Worm (Caenorhabditis elegans) whole organism, young adult: ENCODE measurements around the gene cogc-2.

Experiments
- C06A6.2 ChIP-seq: fragments of 200-800 bp; sonication (Bioruptor generic); conservative IDR thresholded peaks from 2 replicates; pipeline ENCODE4 v1.3.6; 2022; ENCODE audit warnings: missing genetic modification characterization, missing compliant biosample characterization
- C17E4.6 ChIP-seq: fragments of 200-800 bp; sonication (Bioruptor generic); IDR thresholded peaks from 2 replicates; pipeline ENCODE4 v1.3.6; 2022; ENCODE audit warnings: missing genetic modification reagents, missing genetic modification characterization, missing compliant biosample characterization
- D2030.7 ChIP-seq: fragments of 200-800 bp; sonication (Bioruptor generic); IDR thresholded peaks from 2 replicates; pipeline ENCODE4 v1.3.6; 2022; ENCODE audit warnings: missing genetic modification reagents, missing genetic modification characterization, missing compliant biosample characterization
- F23B12.7 ChIP-seq: sonication (generic microtip); optimal IDR thresholded peaks from 2 replicates; lab custom pipeline; 2017; ENCODE audit warnings: missing genetic modification characterization, mild to moderate bottlenecking, missing compliant biosample characterization, antibody characterized with exemption, moderate library complexity; ENCODE audit not compliant: insufficient read depth
- F33H1.4 ChIP-seq: fragments of 200-800 bp; sonication (Bioruptor generic); IDR thresholded peaks from 2 replicates; pipeline ENCODE4 v1.3.6; 2022; ENCODE audit warnings: missing genetic modification reagents, missing genetic modification characterization, missing compliant biosample characterization
- F39B2.1 ChIP-seq: fragments of 200-800 bp; sonication (Bioruptor generic); IDR thresholded peaks from 2 replicates; pipeline ENCODE4 v1.3.6; 2022; ENCODE audit warnings: missing genetic modification reagents, missing genetic modification characterization, missing compliant biosample characterization
- F52B5.7 ChIP-seq: sonication (generic microtip); optimal IDR thresholded peaks from 2 replicates; lab custom pipeline; 2016; ENCODE audit warnings: mild to moderate bottlenecking, missing genetic modification characterization, missing compliant biosample characterization
- F57C9.4 ChIP-seq: sonication (generic microtip); optimal IDR thresholded peaks from 2 replicates; lab custom pipeline; 2017; ENCODE audit warnings: mild to moderate bottlenecking, missing genetic modification characterization, missing compliant biosample characterization
- T26A5.8 ChIP-seq: sonication (generic microtip); optimal IDR thresholded peaks from 2 replicates; lab custom pipeline; 2016; ENCODE audit warnings: missing genetic modification characterization, missing compliant biosample characterization
- Y53G8AR.9 ChIP-seq: fragments of 200-800 bp; sonication (Bioruptor generic); conservative IDR thresholded peaks from 2 replicates; pipeline ENCODE4 v1.3.6; 2022; ENCODE audit warnings: missing genetic modification reagents, missing genetic modification characterization, missing compliant biosample characterization
- Y56A3A.18 ChIP-seq: fragments of 200-800 bp; sonication (Bioruptor generic); IDR thresholded peaks from 2 replicates; pipeline ENCODE4 v1.3.6; 2022; ENCODE audit warnings: missing genetic modification reagents, missing genetic modification characterization, missing compliant biosample characterization
- Y95B8A.8 ChIP-seq: fragments of 200-800 bp; sonication (Bioruptor generic); IDR thresholded peaks from 2 replicates; pipeline ENCODE4 v1.3.6; 2022; ENCODE audit warnings: missing genetic modification reagents, missing genetic modification characterization, missing compliant biosample characterization
- ama-1 ChIP-seq, 3 experiments: fragments of 150-350 bp in 1 of 3; sonication (generic microtip) in 2 of 3; optimal IDR thresholded peaks; 2 replicates each; lab custom pipeline; 2014 to 2018; ENCODE audit warnings: missing biosample characterization in 2 of 3, missing genetic modification characterization in 2 of 3, missing genetic modification reagents in 2 of 3
- atf-7 ChIP-seq: sonication (generic microtip); optimal IDR thresholded peaks from 2 replicates; lab custom pipeline; 2017; ENCODE audit warnings: mild to moderate bottlenecking, missing genetic modification characterization, missing compliant biosample characterization
- athp-1 ChIP-seq: sonication (generic microtip); optimal IDR thresholded peaks from 2 replicates; lab custom pipeline; 2017; ENCODE audit warnings: mild to moderate bottlenecking, missing genetic modification characterization, missing compliant biosample characterization
- attf-3 ChIP-seq: fragments of 200-800 bp; sonication (Bioruptor generic); conservative IDR thresholded peaks from 2 replicates; pipeline ENCODE4 v1.3.6; 2022; ENCODE audit warnings: missing genetic modification reagents, missing genetic modification characterization, missing compliant biosample characterization
- ceh-27 ChIP-seq: fragments of 200-800 bp; sonication (Bioruptor generic); optimal IDR thresholded peaks from 2 replicates; lab custom pipeline; 2018; ENCODE audit warnings: mild to moderate bottlenecking, missing genetic modification characterization, moderate library complexity, missing compliant biosample characterization
- ceh-40 ChIP-seq: fragments of 200-800 bp; sonication (Bioruptor generic); IDR thresholded peaks from 2 replicates; pipeline ENCODE4 v1.3.6; 2022; ENCODE audit warnings: missing genetic modification characterization, missing compliant biosample characterization
- ceh-58 ChIP-seq: fragments of 200-800 bp; sonication (Bioruptor generic); IDR thresholded peaks from 2 replicates; pipeline ENCODE4 v1.3.6; 2022; ENCODE audit warnings: missing genetic modification characterization, missing compliant biosample characterization
- die-1 ChIP-seq: sonication (generic microtip); optimal IDR thresholded peaks from 2 replicates; lab custom pipeline; 2016; ENCODE audit warnings: missing genotype, mild to moderate bottlenecking, missing genetic modification characterization, missing compliant biosample characterization
- ets-4 ChIP-seq: fragments of 200-800 bp; sonication (Bioruptor generic); optimal IDR thresholded peaks from 2 replicates; lab custom pipeline; 2018; ENCODE audit warnings: mild to moderate bottlenecking, missing genetic modification characterization, missing compliant biosample characterization
- him-1 ChIP-seq: sonication (generic microtip); optimal IDR thresholded peaks from 2 replicates; lab custom pipeline; 2016; ENCODE audit warnings: missing genotype, missing genetic modification reagents, missing genetic modification characterization, missing compliant biosample characterization
- hlh-26 ChIP-seq: fragments of 200-800 bp; sonication (Bioruptor generic); conservative IDR thresholded peaks from 2 replicates; pipeline ENCODE4 v1.3.6; 2022; ENCODE audit warnings: missing genetic modification reagents, missing genetic modification characterization, missing compliant biosample characterization
- hmg-1.2 ChIP-seq: fragments of 200-800 bp; sonication (Bioruptor generic); IDR thresholded peaks from 2 replicates; pipeline ENCODE4 v1.3.6; 2022; ENCODE audit warnings: missing genetic modification reagents, missing genetic modification characterization, missing compliant biosample characterization
- let-526 ChIP-seq: fragments of 200-800 bp; sonication (Bioruptor generic); IDR thresholded peaks from 2 replicates; pipeline ENCODE4 v1.3.6; 2022; ENCODE audit warnings: missing genetic modification reagents, missing genetic modification characterization, missing compliant biosample characterization
- lin-35 ChIP-seq, 3 experiments: fragments of 150-350 bp in 2 of 3; sonication (generic microtip) in 1 of 3; optimal IDR thresholded peaks; 2 replicates each; lab custom pipeline; 2014 to 2018; ENCODE audit warnings: missing biosample characterization in 3 of 3, missing genetic modification characterization in 3 of 3, missing genetic modification reagents in 3 of 3
- lin-54 ChIP-seq: fragments of 200-800 bp; sonication (Bioruptor generic); optimal IDR thresholded peaks from 2 replicates; lab custom pipeline; 2018; ENCODE audit warnings: mild to moderate bottlenecking, missing genetic modification characterization, missing compliant biosample characterization
- lsy-27 ChIP-seq: sonication (generic microtip); optimal IDR thresholded peaks from 2 replicates; lab custom pipeline; 2017; ENCODE audit warnings: missing genetic modification characterization, mild to moderate bottlenecking, missing compliant biosample characterization, antibody characterized with exemption, missing genotype, borderline replicate concordance; ENCODE audit not compliant: insufficient read depth
- madf-8 ChIP-seq: fragments of 200-800 bp; sonication (Bioruptor generic); conservative IDR thresholded peaks from 2 replicates; pipeline ENCODE4 v1.3.6; 2022; ENCODE audit warnings: missing genetic modification reagents, missing genetic modification characterization, missing compliant biosample characterization
- nhr-179 ChIP-seq: sonication (generic microtip); optimal IDR thresholded peaks from 2 replicates; lab custom pipeline; 2016; ENCODE audit warnings: mild to moderate bottlenecking, missing genetic modification characterization, missing compliant biosample characterization
- sdz-38 ChIP-seq: sonication (generic microtip); optimal IDR thresholded peaks from 2 replicates; lab custom pipeline; 2016; ENCODE audit warnings: missing genotype, missing genetic modification characterization, missing compliant biosample characterization
- snpc-4 ChIP-seq, 5 experiments: fragments of 150-350 bp in 1 of 5; sonication (generic microtip) in 4 of 5; optimal IDR thresholded peaks; 2 replicates each; lab custom pipeline; 2014 to 2018; ENCODE audit warnings: missing genetic modification characterization in 5 of 5, missing biosample characterization in 3 of 5, antibody characterized with exemption in 2 of 5, mild to moderate bottlenecking in 2 of 5, missing compliant biosample characterization in 2 of 5, missing genotype in 2 of 5, moderate library complexity in 2 of 5, missing genetic modification reagents in 1 of 5
- somi-1 ChIP-seq: fragments of 200-800 bp; sonication (Bioruptor generic); optimal IDR thresholded peaks from 2 replicates; lab custom pipeline; 2018; ENCODE audit warnings: mild to moderate bottlenecking, missing genetic modification characterization, missing compliant biosample characterization
- tbx-9 ChIP-seq: sonication (generic microtip); optimal IDR thresholded peaks from 2 replicates; lab custom pipeline; 2016; ENCODE audit warnings: borderline replicate concordance, missing genetic modification characterization, inconsistent platforms, missing compliant biosample characterization
- zim-3 ChIP-seq: sonication (generic microtip); optimal IDR thresholded peaks from 2 replicates; lab custom pipeline; 2017; ENCODE audit warnings: mild to moderate bottlenecking, missing genetic modification characterization, moderate library complexity, missing compliant biosample characterization
- ztf-18 ChIP-seq: sonication (generic microtip); optimal IDR thresholded peaks from 2 replicates; lab custom pipeline; 2016; ENCODE audit warnings: missing genotype, mild to moderate bottlenecking, missing genetic modification characterization, missing compliant biosample characterization

cogc-2 gene

DNA sequence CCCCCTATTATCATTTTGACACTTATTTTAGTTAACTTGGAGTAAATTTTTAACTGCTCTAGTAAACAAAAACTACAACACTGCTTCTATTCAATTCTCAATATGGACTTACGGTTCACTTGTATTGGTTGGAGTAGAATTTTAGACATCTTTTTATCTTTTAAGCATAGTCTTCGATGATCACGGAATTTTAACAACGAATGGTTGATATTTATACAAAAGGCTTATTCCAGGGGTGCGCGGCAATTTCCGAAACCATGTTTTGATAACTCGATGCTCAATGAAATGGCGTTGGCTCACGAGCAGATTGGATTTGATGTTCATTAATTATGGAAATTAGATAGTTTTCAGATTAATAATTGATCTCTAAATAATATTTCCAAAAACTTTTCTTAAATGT lies 4.0 kb upstream of the cogc-2 start (continued):
- TF ChIP-seq Y95B8A.8 (peak; percentile 84), F23B12.7 (tag; lab: Kevin White, UChicago) (no peak), T26A5.8 (peak; percentile 51), ets-4 (no peak), nhr-179 (tag; lab: Kevin White, UChicago) (no peak), athp-1 (peak; percentile 55), ztf-18 (peak; percentile 56), ceh-27 (no peak), Y56A3A.18 (peak; percentile 63), C17E4.6 (peak; percentile 57; the same call in 1 of the 2 replicates), ceh-58 (peak; percentile 79; the same call in 1 of the 2 replicates), madf-8 (GFP tag; lab: Robert Waterston, UW) (peak; percentile 38), lin-54 (GFP tag; lab: Kevin White, UChicago) (peak; percentile 74), Y53G8AR.9 (peak; percentile 94), F33H1.4 (peak; percentile 50), snpc-4 (GFP tag; optimal IDR thresholded peaks at IDR 0.05; lab: Kevin White, UChicago) (no peak), snpc-4 (tag; optimal IDR thresholded peaks at IDR 0.05; lab: Kevin White, UChicago) (peak in 3 of 4 experiments; percentile 32 to 74 (median 40)), let-526 (GFP tag; lab: Robert Waterston, UW) (no peak), F39B2.1 (GFP tag; lab: Robert Waterston, UW) (no peak; the same call in none of the 2 replicates)

DNA sequence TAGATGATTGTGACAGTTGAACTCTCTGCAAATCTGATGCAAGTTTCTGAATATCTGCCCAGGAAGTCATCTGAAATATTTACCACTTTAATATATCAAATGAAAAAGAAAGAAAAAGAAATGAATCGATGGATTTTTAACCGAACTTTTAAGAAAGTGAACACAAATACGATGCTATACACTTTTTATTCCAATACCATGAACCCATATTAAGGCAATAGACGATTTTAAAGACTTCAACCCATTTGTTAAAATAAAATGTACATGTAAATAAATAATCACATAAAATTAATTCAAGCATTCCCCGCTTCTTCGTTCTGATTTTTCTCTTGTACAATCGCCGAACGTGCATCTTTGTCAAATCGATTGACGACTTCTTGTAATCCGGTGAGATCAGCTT lies 2.6 kb downstream of the cogc-2 start, which contains the start of gene ufl-1:
ufl-1 (minus strand) TSS at position 70 of the 400 bp plus-strand sequence.
- TF ChIP-seq F57C9.4 (tag; lab: Kevin White, UChicago) (no peak), C17E4.6 (no peak), tbx-9 (tag; lab: Kevin White, UChicago) (no peak), him-1 (no peak), lsy-27 (tag; lab: Kevin White, UChicago) (no peak), sdz-38 (no peak), D2030.7 (GFP tag; lab: Robert Waterston, UW) (no peak), somi-1 (GFP tag; lab: Kevin White, UChicago) (no peak), hlh-26 (GFP tag; lab: Robert Waterston, UW) (no peak), nhr-179 (tag; lab: Kevin White, UChicago) (no peak), C06A6.2 (no peak), F52B5.7 (tag; lab: Kevin White, UChicago) (no peak), lin-35 (GFP tag; optimal IDR thresholded peaks at IDR 0.05; lab: Kevin White, UChicago) (no peak)
- TF ChIP-seq, all 124 proteins: peak for 0

DNA sequence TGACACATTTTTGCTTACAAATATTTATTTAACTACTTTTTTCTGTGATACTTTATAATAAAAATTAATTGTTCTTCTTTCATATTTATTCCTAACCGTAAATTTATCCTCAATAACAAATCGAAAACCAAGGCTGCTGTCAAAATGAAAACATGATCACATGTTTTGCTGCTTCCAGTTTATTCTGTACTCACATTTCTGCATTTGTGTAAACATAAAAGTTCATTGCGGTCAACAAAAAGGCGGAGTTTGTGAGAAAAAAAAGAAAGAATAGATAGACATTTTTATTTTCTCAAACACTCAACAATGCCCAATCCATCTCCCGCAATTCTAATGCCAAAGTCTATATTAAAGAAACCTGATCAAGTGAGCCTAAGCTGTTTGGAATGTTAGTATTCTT lies 3.6 kb downstream of the cogc-2 start, which contains the start of gene C06G3.3:
C06G3.3 (plus strand) TSS at position 301 of the 400 bp plus-strand sequence.
- TF ChIP-seq zim-3 (tag; lab: Kevin White, UChicago) (no peak), ama-1 (optimal IDR thresholded peaks at IDR 0.05; lab: Kevin White, UChicago) (no peak), ama-1 (GFP tag; optimal IDR thresholded peaks at IDR 0.05; lab: Kevin White, UChicago) (no peak), ceh-40 (GFP tag; lab: Robert Waterston, UW) (no peak), hmg-1.2 (GFP tag; lab: Robert Waterston, UW) (no peak), ztf-18 (no peak), attf-3 (GFP tag; lab: Robert Waterston, UW) (no peak), atf-7 (no peak), die-1 (tag; lab: Kevin White, UChicago) (no peak), F39B2.1 (GFP tag; lab: Robert Waterston, UW) (no peak), snpc-4 (GFP tag; optimal IDR thresholded peaks at IDR 0.05; lab: Kevin White, UChicago) (no peak), snpc-4 (tag; optimal IDR thresholded peaks at IDR 0.05; lab: Kevin White, UChicago) (no peak)
- TF ChIP-seq, all 124 proteins: peak for 0
